Fruit fly (Drosophila melanogaster): ENCODE measurements around the gene HLH3B.

The HLH3B gene

DNA sequence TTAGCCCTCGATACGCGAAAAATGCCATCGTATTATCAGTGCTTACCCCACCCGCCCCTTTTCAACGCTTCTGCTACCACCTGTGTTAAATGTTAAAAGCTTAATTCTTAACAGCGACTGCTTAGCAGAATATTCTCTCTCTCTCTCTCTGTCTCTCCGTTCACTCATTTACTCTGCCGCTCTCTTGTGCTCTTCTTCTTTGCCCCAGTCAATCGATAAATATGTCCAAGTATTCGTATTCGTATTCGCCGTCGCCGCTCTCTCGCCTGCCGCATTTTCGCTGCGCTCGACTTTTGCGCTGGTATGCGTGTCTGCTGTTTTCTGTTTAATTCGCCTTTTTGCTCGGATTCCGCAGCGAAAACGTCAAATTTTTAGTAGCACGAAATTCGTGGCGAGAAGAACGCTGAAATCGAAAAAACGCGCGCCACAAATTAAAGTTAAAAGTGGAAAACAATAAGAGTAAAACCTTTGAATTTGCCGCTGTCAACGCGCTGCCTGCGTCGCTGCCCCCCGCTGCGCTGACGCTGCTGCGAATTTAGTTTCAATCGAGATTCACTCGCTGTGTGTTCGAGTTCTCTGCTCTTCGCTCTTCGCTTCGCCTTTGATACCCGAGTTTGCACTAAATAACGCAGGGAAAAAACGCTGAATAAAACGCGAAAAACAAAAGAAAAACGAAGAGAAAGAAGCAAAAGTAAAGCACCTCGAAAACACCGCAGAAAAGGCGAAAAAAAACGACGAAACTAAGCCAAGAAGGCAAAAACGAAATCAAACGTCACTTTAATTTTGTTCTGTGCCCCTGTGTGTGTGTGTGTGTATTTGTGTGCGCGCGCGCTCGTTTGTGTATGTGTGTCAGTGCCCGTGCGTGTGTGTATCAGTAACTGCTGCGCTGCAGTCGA lies 38.8 kb downstream of the HLH3B start (continued):
- peak in 1 of 2 experiments; percentile 56 for TF ChIP-seq tll (GFP tag; optimal IDR thresholded peaks at IDR 0.05)
- TF ChIP-seq gro (GFP tag; optimal IDR thresholded peaks at IDR 0.05), result peak; percentile 2
- no peak for TF ChIP-seq CG10274 (GFP tag; optimal IDR thresholded peaks at IDR 0.05)
- TF ChIP-seq CG10565 (GFP tag; optimal IDR thresholded peaks at IDR 0.05), result no peak
- no peak for TF ChIP-seq cad (GFP tag; optimal IDR thresholded peaks at IDR 0.05)
- TF ChIP-seq nerfin-1 (tag; optimal IDR thresholded peaks at IDR 0.05), result peak; percentile 56
- no peak for TF ChIP-seq sob (GFP tag; IDR thresholded peaks at IDR 0.05)
- no peak for TF ChIP-seq CG14441 (GFP tag; IDR thresholded peaks at IDR 0.05)
- TF ChIP-seq kni (GFP tag; optimal IDR thresholded peaks at IDR 0.05), result no peak
- TF ChIP-seq CG2199 (GFP tag; IDR thresholded peaks at IDR 0.05), result no peak
- TF ChIP-seq schlank (tag; optimal IDR thresholded peaks at IDR 0.05), result no peak
- TF ChIP-seq odd (GFP tag; optimal IDR thresholded peaks at IDR 0.05), result no peak
- no peak for TF ChIP-seq CG7271 (tag; optimal IDR thresholded peaks at IDR 0.05)
- TF ChIP-seq CG34422 (GFP tag; IDR thresholded peaks at IDR 0.05), result no peak
- peak; percentile 58; the same call in 1 of the 2 replicates for TF ChIP-seq CG32532 (GFP tag; IDR thresholded peaks at IDR 0.05)
- TF ChIP-seq knrl (GFP tag; IDR thresholded peaks at IDR 0.05; ENCODE audit: partially characterized antibody), result no peak
- TF ChIP-seq CG13287 (GFP tag; IDR thresholded peaks at IDR 0.05; ENCODE audit: partially characterized antibody), result 0 out of 2 replicates have a peak, but pooled peaks have one; percentile 33
- no peak for TF ChIP-seq CG33213 (GFP tag; optimal IDR thresholded peaks at IDR 0.05)
- peak; percentile 40 for TF ChIP-seq pfk (GFP tag; optimal IDR thresholded peaks at IDR 0.05)
- peak; percentile 60 for TF ChIP-seq CG34376 (GFP tag; optimal IDR thresholded peaks at IDR 0.05)
- TF ChIP-seq Drgx (GFP tag; IDR thresholded peaks at IDR 0.05), result peak; percentile 28; the same call in 1 of the 2 replicates
- no peak for TF ChIP-seq Hmr (GFP tag; optimal IDR thresholded peaks at IDR 0.05)
- no peak for TF ChIP-seq luna (GFP tag; optimal IDR thresholded peaks at IDR 0.05)
- no peak for TF ChIP-seq HmgZ (tag; optimal IDR thresholded peaks at IDR 0.05)
- no peak for TF ChIP-seq Bdp1 (GFP tag; optimal IDR thresholded peaks at IDR 0.05)
- TF ChIP-seq Oli (tag; optimal IDR thresholded peaks at IDR 0.05), result no peak
- TF ChIP-seq ewg (GFP tag; optimal IDR thresholded peaks at IDR 0.05), result no peak
- TF ChIP-seq CG6854 (GFP tag; optimal IDR thresholded peaks at IDR 0.05), result no peak
- peak; percentile 8 for TF ChIP-seq YL-1 (GFP tag; optimal IDR thresholded peaks at IDR 0.05)
- no peak for TF ChIP-seq psq (GFP tag; optimal IDR thresholded peaks at IDR 0.05)
- no peak for TF ChIP-seq zen (tag; optimal IDR thresholded peaks at IDR 0.05)
- TF ChIP-seq sc (optimal IDR thresholded peaks at IDR 0.05), result no peak
- TF ChIP-seq sc (GFP tag; optimal IDR thresholded peaks at IDR 0.05), result no peak
- TF ChIP-seq onecut (GFP tag; IDR thresholded peaks at IDR 0.05), result peak; percentile 98
- no peak for TF ChIP-seq CG15269 (tag; optimal IDR thresholded peaks at IDR 0.05)
- no peak for TF ChIP-seq HLH4C (GFP tag; IDR thresholded peaks at IDR 0.05; ENCODE audit: partially characterized antibody)
- peak; percentile 61 for TF ChIP-seq lbe (GFP tag; optimal IDR thresholded peaks at IDR 0.05)
- TF ChIP-seq B-H2 (GFP tag; optimal IDR thresholded peaks at IDR 0.05), result no peak
- no peak for TF ChIP-seq CG11695 (GFP tag; IDR thresholded peaks at IDR 0.05)
- TF ChIP-seq trem (tag; optimal IDR thresholded peaks at IDR 0.05), result no peak
- TF ChIP-seq fd3F (GFP tag; optimal IDR thresholded peaks at IDR 0.05), result no peak
- TF ChIP-seq Xbp1 (GFP tag; optimal IDR thresholded peaks at IDR 0.05), result no peak
- TF ChIP-seq CG1603 (tag; optimal IDR thresholded peaks at IDR 0.05), result no peak
- no peak for TF ChIP-seq hbn (GFP tag; IDR thresholded peaks at IDR 0.05; ENCODE audit: partially characterized antibody)
- no peak for TF ChIP-seq Hr78 (GFP tag; optimal IDR thresholded peaks at IDR 0.05)
- no peak for TF ChIP-seq CG4820 (GFP tag; optimal IDR thresholded peaks at IDR 0.05)
- TF ChIP-seq CG8089 (GFP tag; optimal IDR thresholded peaks at IDR 0.05), result no peak
- no peak for TF ChIP-seq CG7357 (GFP tag; IDR thresholded peaks at IDR 0.05)
